Fruit fly (Drosophila melanogaster): ENCODE data around the gene Ge-1.

Ge-1 gene

dm6 chr2L:11057333-11058110, 43.2 kb downstream of the Ge-1 start (continued):
- TF ChIP-seq seq (GFP tag; IDR thresholded peaks at IDR 0.05) (peak; percentile 79), CG1233 (GFP tag; optimal IDR thresholded peaks at IDR 0.05) (peak; percentile 53), prd (optimal IDR thresholded peaks at IDR 0.05) (no peak), prd (GFP tag; IDR thresholded peaks at IDR 0.05) (peak; percentile 68; the same call in 2 of the 3 replicates), CG8281 (tag; optimal IDR thresholded peaks at IDR 0.05) (peak; percentile 45), CG10147 (GFP tag; optimal IDR thresholded peaks at IDR 0.05) (peak; percentile 68), CkIIα-i1 (GFP tag; IDR thresholded peaks at IDR 0.05) (no peak), CG34376 (GFP tag; optimal IDR thresholded peaks at IDR 0.05) (peak; percentile 53), Asciz (GFP tag; optimal IDR thresholded peaks at IDR 0.05) (peak; percentile 58), Blimp-1 (GFP tag; optimal IDR thresholded peaks at IDR 0.05) (peak; percentile 59), CG3847 (GFP tag; IDR thresholded peaks at IDR 0.05) (peak; percentile 80), kah (GFP tag; optimal IDR thresholded peaks at IDR 0.05) (peak; percentile 48), CG4404 (GFP tag; IDR thresholded peaks at IDR 0.05) (peak; percentile 7; the same call in 1 of the 2 replicates), CTCF (GFP tag; optimal IDR thresholded peaks at IDR 0.05) (peak; percentile 2), chn (GFP tag; optimal IDR thresholded peaks at IDR 0.05) (peak; percentile 77), CG8388 (GFP tag; optimal IDR thresholded peaks at IDR 0.05) (peak; percentile 71), emc (GFP tag; optimal IDR thresholded peaks at IDR 0.05) (no peak), CG32532 (GFP tag; IDR thresholded peaks at IDR 0.05) (peak; percentile 55), CG10321 (GFP tag; IDR thresholded peaks at IDR 0.05) (peak; percentile 65), Max (GFP tag; optimal IDR thresholded peaks at IDR 0.05) (peak; percentile 33), so (GFP tag; IDR thresholded peaks at IDR 0.05) (peak; percentile 74), chinmo (GFP tag; IDR thresholded peaks at IDR 0.05; ENCODE audit: partially characterized antibody) (peak; percentile 78; the same call in 2 of the 4 replicates), jumu (GFP tag; optimal IDR thresholded peaks at IDR 0.05) (peak; percentile 46), CG12942 (GFP tag; optimal IDR thresholded peaks at IDR 0.05) (peak; percentile 69), pho (GFP tag; optimal IDR thresholded peaks at IDR 0.05) (peak; percentile 48), MBD-R2 (GFP tag; IDR thresholded peaks at IDR 0.05) (no peak; the same call in 1 of the 2 replicates), crp (GFP tag; optimal IDR thresholded peaks at IDR 0.05) (peak in 1 of 2 experiments; percentile 46), bbx (GFP tag; IDR thresholded peaks at IDR 0.05; ENCODE audit: partially characterized antibody) (no peak), CG10366 (GFP tag; IDR thresholded peaks at IDR 0.05) (peak; percentile 75), CG10654 (GFP tag; optimal IDR thresholded peaks at IDR 0.05) (peak; percentile 31), jigr1 (GFP tag; IDR thresholded peaks at IDR 0.05) (peak; percentile 77; the same call in 2 of the 3 replicates), Hr51 (GFP tag; optimal IDR thresholded peaks at IDR 0.05) (peak; percentile 24 to 79), sc (optimal IDR thresholded peaks at IDR 0.05) (no peak), sc (GFP tag; optimal IDR thresholded peaks at IDR 0.05) (peak; percentile 50), usp (GFP tag; optimal IDR thresholded peaks at IDR 0.05) (no peak), CG11695 (GFP tag; IDR thresholded peaks at IDR 0.05) (peak; percentile 63), sim (GFP tag; IDR thresholded peaks at IDR 0.05) (peak; percentile 56; the same call in 1 of the 2 replicates), grau (tag; optimal IDR thresholded peaks at IDR 0.05) (peak; percentile 99), CG10274 (GFP tag; optimal IDR thresholded peaks at IDR 0.05) (no peak), rib (GFP tag; IDR thresholded peaks at IDR 0.05) (peak; percentile 80), ac (GFP tag; optimal IDR thresholded peaks at IDR 0.05) (no peak), CG10543 (GFP tag; optimal IDR thresholded peaks at IDR 0.05) (peak; percentile 69), p53 (GFP tag; optimal IDR thresholded peaks at IDR 0.05) (no peak), CG15479 (GFP tag; optimal IDR thresholded peaks at IDR 0.05) (no peak), CG17186 (GFP tag; optimal IDR thresholded peaks at IDR 0.05) (no peak), phol (tag; optimal IDR thresholded peaks at IDR 0.05) (peak; percentile 76), mirr (GFP tag; optimal IDR thresholded peaks at IDR 0.05) (peak; percentile 28), CG14667 (GFP tag; IDR thresholded peaks at IDR 0.05) (peak; percentile 52; the same call in 1 of the 2 replicates), disco-r (GFP tag; optimal IDR thresholded peaks at IDR 0.05) (peak; percentile 63), CG4360 (GFP tag; IDR thresholded peaks at IDR 0.05) (no peak)

Measured in whole organism, embryonic.